Worm (Caenorhabditis elegans) whole organism, L2 larva: ENCODE measurements around the gene clec-141.

Experiments
- F13H6.1 ChIP-seq: sonication (generic microtip); optimal IDR thresholded peaks from 2 replicates; lab custom pipeline; 2016; ENCODE audit warnings: missing genetic modification characterization, missing compliant biosample characterization
- R02D3.7 ChIP-seq: fragments of 150-350 bp; optimal IDR thresholded peaks from 2 replicates; lab custom pipeline; 2014; ENCODE audit warnings: missing biosample characterization, missing genetic modification characterization
- ceh-16 ChIP-seq: fragments of 150-350 bp; optimal IDR thresholded peaks from 2 replicates; lab custom pipeline; 2014; ENCODE audit warnings: missing biosample characterization, missing genetic modification characterization
- ceh-82 ChIP-seq: fragments of 150-350 bp; optimal IDR thresholded peaks from 2 replicates; lab custom pipeline; 2014; ENCODE audit warnings: missing biosample characterization, missing genetic modification characterization
- lsy-2 ChIP-seq, 2 experiments: fragments of 150-350 bp in 1 of 2; sonication (generic microtip) in 1 of 2; optimal IDR thresholded peaks; 2 replicates each; lab custom pipeline; 2014 to 2017; ENCODE audit warnings: missing biosample characterization in 2 of 2, missing genetic modification characterization in 2 of 2
- nhr-12 ChIP-seq: fragments of 150-350 bp; optimal IDR thresholded peaks from 2 replicates; lab custom pipeline; 2014; ENCODE audit warnings: missing biosample characterization, missing genetic modification characterization
- unc-39 ChIP-seq: fragments of 150-350 bp; optimal IDR thresholded peaks from 2 replicates; lab custom pipeline; 2014; ENCODE audit warnings: missing biosample characterization, missing genetic modification characterization
- zag-1 ChIP-seq: fragments of 150-350 bp; optimal IDR thresholded peaks from 2 replicates; lab custom pipeline; 2014; ENCODE audit warnings: missing biosample characterization, missing genetic modification characterization

- TF ChIP-seq nhr-12 (tag; lab: Kevin White, UChicago) (no peak), ceh-82 (tag; lab: Kevin White, UChicago) (no peak), lsy-2 (tag; optimal IDR thresholded peaks at IDR 0.05; lab: Kevin White, UChicago) (no peak), F13H6.1 (tag; lab: Kevin White, UChicago) (no peak), unc-39 (no peak), ceh-16 (no peak), R02D3.7 (tag; lab: Kevin White, UChicago) (no peak), zag-1 (no peak)
Measured at ce11 chrII:5388786-5389421, 18.5 kb downstream of the clec-141 start, which contains the start of gene rsp-4.
